Worm (Caenorhabditis elegans) whole organism, L3 larva: ENCODE data around the gene F38B6.7.

ENCODE experiments used
- R02D3.7 ChIP-seq: fragments of 150-350 bp; optimal IDR thresholded peaks from 2 replicates; lab custom pipeline; 2014; ENCODE audit warnings: missing biosample characterization, missing genetic modification characterization
- ceh-82 ChIP-seq: fragments of 150-350 bp; optimal IDR thresholded peaks from 2 replicates; lab custom pipeline; 2014; ENCODE audit warnings: missing biosample characterization, missing genetic modification characterization
- elt-2 ChIP-seq: sonication (generic microtip); optimal IDR thresholded peaks from 2 replicates; lab custom pipeline; 2016; ENCODE audit warnings: missing genetic modification reagents, mild to moderate bottlenecking, missing genetic modification characterization, missing compliant biosample characterization
- lin-39 ChIP-seq: fragments of 150-350 bp; optimal IDR thresholded peaks from 2 replicates; lab custom pipeline; 2018; ENCODE audit warnings: missing biosample characterization, missing genetic modification reagents, missing genetic modification characterization
- mdl-1 ChIP-seq: fragments of 150-350 bp; optimal IDR thresholded peaks from 2 replicates; lab custom pipeline; 2014; ENCODE audit warnings: missing biosample characterization, missing genetic modification characterization
- skn-1 ChIP-seq: fragments of 150-350 bp; optimal IDR thresholded peaks from 2 replicates; lab custom pipeline; 2014; ENCODE audit warnings: missing biosample characterization, missing genetic modification characterization
- unc-62 ChIP-seq: fragments of 150-350 bp; sonication (generic microtip); optimal IDR thresholded peaks from 4 replicates; lab custom pipeline; 2014; ENCODE audit warnings: missing biosample characterization, missing genetic modification reagents, missing genetic modification characterization
- ztf-11 ChIP-seq: fragments of 150-350 bp; optimal IDR thresholded peaks from 2 replicates; lab custom pipeline; 2014; ENCODE audit warnings: missing biosample characterization, missing genetic modification characterization

DNA sequence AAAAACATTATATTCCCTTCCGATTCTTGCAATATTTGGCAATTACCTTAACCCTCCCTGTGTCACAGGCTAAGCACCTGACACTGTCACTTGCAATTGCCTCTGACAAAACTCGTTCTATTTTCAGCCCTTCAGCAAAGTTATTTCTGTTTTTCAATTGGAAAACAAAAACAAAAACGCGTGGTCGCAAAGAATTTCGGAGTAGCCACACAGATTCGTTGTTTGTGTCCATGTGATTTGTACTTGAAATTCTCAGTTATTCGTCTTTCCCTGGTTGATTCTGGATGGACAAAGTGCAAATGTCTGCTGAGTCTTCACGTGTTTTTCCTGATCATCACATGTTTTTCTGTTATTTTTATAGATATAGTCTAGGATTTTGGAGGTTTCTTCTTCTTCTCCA lies 37.3 kb upstream of the F38B6.7 start:
- TF ChIP-seq lin-39 (peak; percentile 20), R02D3.7 (no peak), unc-62 (GFP tag; lab: Kevin White, UChicago) (no peak), ztf-11 (tag; lab: Kevin White, UChicago) (no peak), elt-2 (tag; lab: Kevin White, UChicago) (no peak), ceh-82 (no peak), skn-1 (no peak), mdl-1 (tag; lab: Kevin White, UChicago) (peak; percentile 48)
